Worm (Caenorhabditis elegans): ENCODE measurements around the gene cyp-33C6.

cyp-33C6 gene

ce11 chrV:2242630-2243029, 6.6 kb downstream of the cyp-33C6 start, which contains the start of gene cyp-33C3:
cyp-33C3 (plus strand) TSS chrV:2242778.
- TF ChIP-seq tbx-2 (tag; optimal IDR thresholded peaks at IDR 0.05) = no peak
- TF ChIP-seq nfya-1 (tag; optimal IDR thresholded peaks at IDR 0.05) = no peak
- no peak for TF ChIP-seq eyg-1 (tag; optimal IDR thresholded peaks at IDR 0.05)
- TF ChIP-seq pax-1 (tag; optimal IDR thresholded peaks at IDR 0.05) = no peak
- TF ChIP-seq ztf-16 (tag; optimal IDR thresholded peaks at IDR 0.05) = no peak

DNA sequence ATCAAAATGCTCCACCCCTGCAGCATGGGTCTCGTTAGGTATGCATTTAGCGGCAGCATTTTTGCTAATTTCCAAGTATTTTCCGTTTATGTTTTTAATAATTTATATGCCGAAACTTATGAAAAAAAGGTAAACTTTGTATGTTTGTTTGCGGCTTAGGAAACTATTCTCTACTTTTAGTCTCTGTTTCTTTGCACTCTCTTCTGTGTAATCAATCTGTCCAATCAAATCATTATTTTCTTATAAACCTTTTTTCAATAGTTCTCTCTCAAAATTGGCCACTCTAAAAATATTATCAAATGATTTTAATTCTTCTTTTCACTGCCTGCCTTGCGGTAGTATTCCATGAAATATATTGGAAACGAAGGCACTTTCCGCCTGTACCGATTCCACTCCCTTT, 11.2 kb downstream of the cyp-33C6 start:
- no peak for TF ChIP-seq npax-4 (tag; optimal IDR thresholded peaks at IDR 0.05)
- no peak for TF ChIP-seq pag-3 (tag; optimal IDR thresholded peaks at IDR 0.05; ENCODE audit: borderline replicate concordance)
- TF ChIP-seq dmd-4 (tag; optimal IDR thresholded peaks at IDR 0.05; ENCODE audit: borderline replicate concordance) = no peak
- TF ChIP-seq hlh-13 (GFP tag; optimal IDR thresholded peaks at IDR 0.05) = no peak
- no peak for TF ChIP-seq ceh-22 (tag; optimal IDR thresholded peaks at IDR 0.05)
- TF ChIP-seq F13H6.1 (tag; optimal IDR thresholded peaks at IDR 0.05) = no peak
- no peak for TF ChIP-seq madf-2 (tag; optimal IDR thresholded peaks at IDR 0.05)

DNA sequence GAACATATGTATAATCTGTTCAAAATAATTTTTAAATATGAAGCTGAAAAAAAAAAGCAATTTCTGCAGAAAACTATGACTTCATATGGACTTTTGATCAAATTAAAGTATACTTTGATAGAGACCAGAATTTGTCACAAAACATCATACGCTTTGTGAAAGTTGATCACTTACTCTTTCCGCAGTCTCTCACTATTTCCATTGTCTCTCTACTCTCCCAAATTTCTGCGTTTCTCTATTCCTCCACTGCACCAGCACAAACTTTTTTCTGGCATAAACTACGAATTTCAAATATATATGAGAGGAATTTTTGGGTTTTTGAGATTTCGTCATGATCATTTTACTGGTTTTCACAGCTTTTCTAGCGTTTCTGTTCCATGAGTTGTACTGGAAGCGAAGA, 13.4 kb downstream of the cyp-33C6 start, which contains the start of gene cyp-33C4:
Gene cyp-33C4, plus strand, starts transcription at position 293 of the 400 bp plus-strand sequence.
- TF ChIP-seq ztf-16 (tag; optimal IDR thresholded peaks at IDR 0.05) (no peak), pha-2 (tag; optimal IDR thresholded peaks at IDR 0.05) (no peak), tbx-7 (tag; optimal IDR thresholded peaks at IDR 0.05) (no peak), tbx-2 (tag; optimal IDR thresholded peaks at IDR 0.05) (no peak), fkh-6 (tag; optimal IDR thresholded peaks at IDR 0.05) (no peak), ceh-19 (GFP tag; optimal IDR thresholded peaks at IDR 0.05) (no peak), pqm-1 (tag; optimal IDR thresholded peaks at IDR 0.05) (no peak), pros-1 (tag; optimal IDR thresholded peaks at IDR 0.05) (no peak), ahr-1 (tag; optimal IDR thresholded peaks at IDR 0.05) (no peak), che-1 (tag; optimal IDR thresholded peaks at IDR 0.05) (no peak), nhr-11 (tag; optimal IDR thresholded peaks at IDR 0.05) (no peak), unc-86 (tag; optimal IDR thresholded peaks at IDR 0.05) (no peak)

- TF ChIP-seq ceh-48 (tag; optimal IDR thresholded peaks at IDR 0.05) (no peak), ceh-9 (tag; optimal IDR thresholded peaks at IDR 0.05) (no peak), tbx-2 (tag; optimal IDR thresholded peaks at IDR 0.05) (no peak), npax-4 (tag; optimal IDR thresholded peaks at IDR 0.05) (no peak), fkh-6 (tag; optimal IDR thresholded peaks at IDR 0.05) (no peak), ref-2 (tag; optimal IDR thresholded peaks at IDR 0.05) (no peak), ztf-16 (tag; optimal IDR thresholded peaks at IDR 0.05) (no peak), eyg-1 (tag; optimal IDR thresholded peaks at IDR 0.05) (no peak), ceh-2 (tag; optimal IDR thresholded peaks at IDR 0.05) (no peak)
These were observed 16.0 kb downstream of the cyp-33C6 start, which contains the start of gene nhr-96 for ce11 chrV:2233177-2233576. nhr-96 (plus strand) TSS chrV:2233477.

- TF ChIP-seq hlh-13 (GFP tag; optimal IDR thresholded peaks at IDR 0.05) = no peak
- no peak for TF ChIP-seq odd-2 (tag; optimal IDR thresholded peaks at IDR 0.05)
- no peak for TF ChIP-seq unc-3 (GFP tag; conservative IDR thresholded peaks at IDR 0.05)
- no peak for TF ChIP-seq unc-3 (tag; optimal IDR thresholded peaks at IDR 0.05)
These were observed 18.3 kb downstream of the cyp-33C6 start, which contains the start of gene nhr-134 for ce11 chrV:2230912-2231311. nhr-134 (plus strand) TSS chrV:2231223.

DNA sequence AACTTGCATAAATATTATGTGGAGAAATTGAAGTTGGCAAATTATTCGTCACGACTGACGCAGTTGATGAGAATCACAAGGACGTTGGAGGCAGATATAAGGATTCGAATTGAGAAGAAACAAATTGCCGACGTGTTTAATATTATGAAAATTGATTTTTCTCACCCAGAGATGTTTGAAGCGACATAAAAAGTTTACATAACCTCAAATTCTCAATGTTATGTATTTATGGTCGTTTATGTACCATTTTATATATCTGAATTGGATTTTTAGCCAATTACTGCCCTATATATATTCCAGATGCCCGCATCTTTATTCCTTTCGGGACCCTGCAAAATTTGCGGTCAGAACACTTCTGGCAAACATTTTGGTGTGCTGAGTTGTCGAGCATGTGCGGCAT, 20.4 kb downstream of the cyp-33C6 start, which contains the start of gene nhr-126:
Gene nhr-126, plus strand, starts transcription at position 301 of the 400 bp plus-strand sequence.
- TF ChIP-seq fkh-10 (GFP tag; optimal IDR thresholded peaks at IDR 0.05) (no peak), ttx-3 (tag; optimal IDR thresholded peaks at IDR 0.05) (no peak), syd-9 (tag; optimal IDR thresholded peaks at IDR 0.05) (no peak), madf-2 (tag; optimal IDR thresholded peaks at IDR 0.05) (no peak), C38D4.7 (GFP tag; optimal IDR thresholded peaks at IDR 0.05) (no peak), tbx-7 (tag; optimal IDR thresholded peaks at IDR 0.05) (no peak), ceh-6 (GFP tag; optimal IDR thresholded peaks at IDR 0.05) (no peak), elt-4 (tag; optimal IDR thresholded peaks at IDR 0.05) (no peak), K09A11.1 (tag; optimal IDR thresholded peaks at IDR 0.05; ENCODE audit: insufficient read depth) (no peak), ahr-1 (tag; optimal IDR thresholded peaks at IDR 0.05) (no peak), ceh-34 (tag; optimal IDR thresholded peaks at IDR 0.05) (no peak), fax-1 (tag; optimal IDR thresholded peaks at IDR 0.05) (no peak), hlh-15 (tag; optimal IDR thresholded peaks at IDR 0.05) (no peak), pha-2 (tag; optimal IDR thresholded peaks at IDR 0.05) (no peak), unc-42 (tag; optimal IDR thresholded peaks at IDR 0.05) (no peak), ceh-31 (tag; optimal IDR thresholded peaks at IDR 0.05) (no peak), ceh-48 (tag; optimal IDR thresholded peaks at IDR 0.05) (no peak)
